Fruit fly (Drosophila melanogaster): Measurements from ENCODE around the gene CG10510.

DNA sequence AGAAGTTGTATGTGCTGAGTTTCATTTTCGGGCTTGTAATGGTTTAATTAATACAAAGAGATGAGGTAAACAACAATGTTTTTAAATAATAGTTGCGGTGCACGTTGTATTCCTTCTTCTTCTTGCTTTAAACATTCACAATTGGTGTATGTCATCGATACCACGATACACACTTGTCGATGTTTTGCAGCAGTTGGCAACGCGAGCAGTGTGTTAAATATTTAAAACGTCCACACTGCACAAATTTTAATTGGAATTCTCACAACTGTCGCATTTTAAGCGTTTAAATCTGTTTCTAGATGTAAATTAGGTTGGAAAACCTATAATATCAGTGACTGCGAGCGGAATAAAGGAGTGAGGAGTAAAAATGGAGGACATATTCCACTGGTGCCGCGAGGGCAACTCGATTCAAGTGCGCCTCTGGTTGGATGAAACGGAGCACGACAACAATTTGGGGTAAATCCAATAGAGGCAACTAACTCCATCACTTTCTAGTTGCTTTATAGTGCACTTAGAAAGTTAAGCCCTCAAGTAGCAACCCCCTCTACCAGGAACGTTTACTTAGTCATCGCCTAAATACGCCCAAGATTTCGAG lies 6.9 kb upstream of the CG10510 start, which contains the start of the genes Trmt112 and Ilk:
- no peak for TF ChIP-seq usp (GFP tag; optimal IDR thresholded peaks at IDR 0.05)
- no peak for TF ChIP-seq Dll (optimal IDR thresholded peaks at IDR 0.05)
- no peak for TF ChIP-seq CG8478 (optimal IDR thresholded peaks at IDR 0.05)
- no peak for TF ChIP-seq EcR (GFP tag; optimal IDR thresholded peaks at IDR 0.05)
- no peak for TF ChIP-seq pan (optimal IDR thresholded peaks at IDR 0.05)

Data from whole organism.